Fruit fly (Drosophila melanogaster) ovary, adult (tissue): Measurements from ENCODE around the gene for.

Experiments used
- CG17801 ChIP-seq: fragments of 200-800 bp; optimal IDR thresholded peaks from 2 replicates; lab custom pipeline; 2019; ENCODE audit warnings: missing biosample characterization, mild to moderate bottlenecking, missing genetic modification characterization, moderate library complexity; ENCODE audit not compliant: partially characterized antibody

for gene

dm6 chr2L:3647521-3648172, 9.1 kb downstream of the for start:
- TF ChIP-seq CG17801 = peak; percentile 14

- no peak for TF ChIP-seq CG17801
These were observed 10.7 kb downstream of the for start for dm6 chr2L:3646041-3646440.

- no peak for TF ChIP-seq CG17801
These were observed 11.4 kb downstream of the for start for dm6 chr2L:3645339-3645738.

- no peak for TF ChIP-seq CG17801
These were observed 14.4 kb downstream of the for start for dm6 chr2L:3642148-3642920.

dm6 chr2L:3640952-3641351, 15.8 kb downstream of the for start:
- no peak for TF ChIP-seq CG17801

dm6 chr2L:3639924-3640323, 16.8 kb downstream of the for start:
- TF ChIP-seq CG17801 = no peak

dm6 chr2L:3635444-3635843, 21.3 kb downstream of the for start:
- TF ChIP-seq CG17801 = no peak

dm6 chr2L:3633871-3634270, 22.9 kb downstream of the for start:
- no peak for TF ChIP-seq CG17801

- peak; percentile 92 for TF ChIP-seq CG17801
These were observed 24.5 kb downstream of the for start for dm6 chr2L:3632047-3632880.

- TF ChIP-seq CG17801 = no peak
These were observed 25.3 kb downstream of the for start for dm6 chr2L:3631262-3632046.

- TF ChIP-seq CG17801 = no peak
These were observed 26.0 kb downstream of the for start for dm6 chr2L:3630763-3631162.

dm6 chr2L:3629466-3629865, 27.3 kb downstream of the for start:
- TF ChIP-seq CG17801 = no peak

dm6 chr2L:3628819-3629218, 27.9 kb downstream of the for start:
- no peak for TF ChIP-seq CG17801

- TF ChIP-seq CG17801 = no peak
These were observed 32.0 kb downstream of the for start for dm6 chr2L:3624784-3625183.

dm6 chr2L:3621604-3622003, 35.1 kb downstream of the for start, which contains the start of gene CG15418:
Gene CG15418, minus strand, starts transcription at chr2L:3621704.
- TF ChIP-seq CG17801 = no peak

dm6 chr2L:3618818-3619362, 37.9 kb downstream of the for start, which contains the start of gene Ugt36A1:
Gene Ugt36A1, plus strand, starts transcription at chr2L:3619097.
- no peak for TF ChIP-seq CG17801
